Worm (Caenorhabditis elegans) whole organism, L4 larva: ENCODE data around the gene F09E5.16.
A peak's percentile ranks its signal among the peaks of the same experiment; 100 is the strongest.

Experiments used
- D1046.2 ChIP-seq: fragments of 200-800 bp; sonication (Bioruptor generic); IDR thresholded peaks from 2 replicates; pipeline ENCODE4 v1.3.6; 2022; ENCODE audit warnings: missing genetic modification characterization, missing compliant biosample characterization
- F37D6.2 ChIP-seq: sonication (generic microtip); optimal IDR thresholded peaks from 2 replicates; lab custom pipeline; 2016; ENCODE audit warnings: mild to moderate bottlenecking, missing genetic modification characterization, missing compliant biosample characterization
- T26A8.4 ChIP-seq: fragments of 200-800 bp; sonication (Bioruptor generic); IDR thresholded peaks from 2 replicates; pipeline ENCODE4 v1.3.6; 2022; ENCODE audit warnings: missing genetic modification characterization, missing compliant biosample characterization
- Y5F2A.4 ChIP-seq: fragments of 200-800 bp; sonication (Bioruptor generic); optimal IDR thresholded peaks from 2 replicates; lab custom pipeline; 2018; ENCODE audit warnings: mild to moderate bottlenecking, missing genetic modification characterization, missing compliant biosample characterization
- Y75B8A.6 ChIP-seq: fragments of 200-800 bp; sonication (Bioruptor generic); IDR thresholded peaks from 2 replicates; pipeline ENCODE4 v1.3.6; 2022; ENCODE audit warnings: missing genetic modification reagents, missing genetic modification characterization, missing compliant biosample characterization
- aha-1 ChIP-seq: fragments of 150-350 bp; peaks from one replicate; lab custom pipeline; 2014; ENCODE audit warnings: missing biosample characterization, missing genetic modification characterization
- ceh-32 ChIP-seq: sonication (generic microtip); optimal IDR thresholded peaks from 2 replicates; lab custom pipeline; 2016; ENCODE audit warnings: mild to moderate bottlenecking, missing genetic modification characterization, missing compliant biosample characterization; ENCODE audit not compliant: poor library complexity
- cey-2 ChIP-seq: sonication (generic microtip); optimal IDR thresholded peaks from 3 replicates; lab custom pipeline; 2017; ENCODE audit warnings: missing genetic modification characterization, mild to moderate bottlenecking, missing compliant biosample characterization, antibody characterized with exemption, borderline replicate concordance; ENCODE audit not compliant: insufficient read depth
- daf-12 ChIP-seq: fragments of 150-350 bp; optimal IDR thresholded peaks from 2 replicates; lab custom pipeline; 2014; ENCODE audit warnings: missing biosample characterization, missing genetic modification reagents, missing genetic modification characterization
- daf-16 ChIP-seq, 3 experiments: sonication (generic microtip); optimal IDR thresholded peaks; 2 replicates each; lab custom pipeline; 2016 to 2017; ENCODE audit warnings: missing genetic modification characterization in 3 of 3, missing genetic modification reagents in 3 of 3, mild to moderate bottlenecking in 2 of 3, missing compliant biosample characterization in 2 of 3, missing biosample characterization in 1 of 3, moderate library complexity in 1 of 3
- dmd-6 ChIP-seq: fragments of 200-800 bp; sonication (Bioruptor generic); IDR thresholded peaks from 2 replicates; pipeline ENCODE4 v1.3.6; 2022; ENCODE audit warnings: missing genetic modification reagents, missing genetic modification characterization, missing compliant biosample characterization
- dve-1 ChIP-seq: sonication (generic microtip); optimal IDR thresholded peaks from 2 replicates; lab custom pipeline; 2017; ENCODE audit warnings: antibody characterized with exemption, mild to moderate bottlenecking, missing genetic modification characterization, missing compliant biosample characterization; ENCODE audit not compliant: insufficient read depth
- fos-1 ChIP-seq: fragments of 150-350 bp; optimal IDR thresholded peaks from 2 replicates; lab custom pipeline; 2014; ENCODE audit warnings: missing biosample characterization, missing genetic modification characterization
- hif-1 ChIP-seq, 2 experiments: sonication (generic microtip); optimal IDR thresholded peaks; 2 replicates each; lab custom pipeline; 2016 to 2017; ENCODE audit warnings: missing compliant biosample characterization in 2 of 2, missing genetic modification characterization in 2 of 2, missing genetic modification reagents in 2 of 2, missing genotype in 2 of 2, mild to moderate bottlenecking in 1 of 2
- hlh-11 ChIP-seq: fragments of 200-800 bp; sonication (Bioruptor generic); optimal IDR thresholded peaks from 2 replicates; lab custom pipeline; 2018; ENCODE audit warnings: mild to moderate bottlenecking, missing genetic modification characterization, missing compliant biosample characterization
- lin-13 ChIP-seq: fragments of 150-350 bp; optimal IDR thresholded peaks from 2 replicates; lab custom pipeline; 2014; ENCODE audit warnings: missing biosample characterization, missing genetic modification reagents, missing genetic modification characterization
- madf-5 ChIP-seq, 2 experiments: fragments of 200-800 bp; sonication (Bioruptor generic); IDR thresholded peaks; 2 replicates each; pipeline ENCODE4 v1.3.6; 2022; ENCODE audit warnings: missing compliant biosample characterization in 2 of 2, missing genetic modification characterization in 2 of 2
- mxl-3 ChIP-seq: fragments of 200-800 bp; sonication (Bioruptor generic); optimal IDR thresholded peaks from 2 replicates; lab custom pipeline; 2018; ENCODE audit warnings: mild to moderate bottlenecking, missing genetic modification characterization, missing compliant biosample characterization
- nhr-10 ChIP-seq: fragments of 150-350 bp; optimal IDR thresholded peaks from 2 replicates; lab custom pipeline; 2014; ENCODE audit warnings: missing biosample characterization, missing genetic modification characterization
- nhr-28 ChIP-seq: fragments of 150-350 bp; optimal IDR thresholded peaks from 2 replicates; lab custom pipeline; 2014; ENCODE audit warnings: missing biosample characterization, missing genetic modification characterization
- nhr-77 ChIP-seq: fragments of 150-350 bp; optimal IDR thresholded peaks from 2 replicates; lab custom pipeline; 2014; ENCODE audit warnings: missing biosample characterization, missing genetic modification characterization
- pha-4 ChIP-seq, 2 experiments: fragments of 150-350 bp in 1 of 2; fragments of 200-800 bp in 1 of 2; sonication (Bioruptor generic) in 1 of 2; IDR thresholded peaks in 1 of 2; optimal IDR thresholded peaks in 1 of 2; 2 replicates each; pipeline versions ENCODE4 v1.3.6 to Lab custom; 2014 to 2022; ENCODE audit warnings: missing genetic modification characterization in 2 of 2, missing genetic modification reagents in 2 of 2, missing biosample characterization in 1 of 2, missing compliant biosample characterization in 1 of 2
- pqm-1 ChIP-seq: sonication (generic microtip); optimal IDR thresholded peaks from 2 replicates; lab custom pipeline; 2017; ENCODE audit warnings: missing biosample characterization, missing genetic modification characterization
- rbr-2 ChIP-seq: sonication (generic microtip); optimal IDR thresholded peaks from 2 replicates; lab custom pipeline; 2016; ENCODE audit warnings: missing genotype, missing genetic modification characterization, missing compliant biosample characterization
- unc-62 ChIP-seq, 3 experiments: fragments of 150-350 bp in 1 of 3; sonication (generic microtip); optimal IDR thresholded peaks in 2 of 3; peaks in 1 of 3; 1 replicate in 1 of 3; 2 replicates in 2 of 3; lab custom pipeline; 2014 to 2017; ENCODE audit warnings: missing biosample characterization in 3 of 3, missing genetic modification characterization in 3 of 3, missing genetic modification reagents in 3 of 3, missing genotype in 1 of 3
- zag-1 ChIP-seq: fragments of 150-350 bp; optimal IDR thresholded peaks from 2 replicates; lab custom pipeline; 2014; ENCODE audit warnings: missing biosample characterization, missing genetic modification characterization
- zfp-2 ChIP-seq: sonication (generic microtip); optimal IDR thresholded peaks from 2 replicates; lab custom pipeline; 2016; ENCODE audit warnings: mild to moderate bottlenecking, missing genetic modification characterization, missing compliant biosample characterization
- ztf-11 ChIP-seq: fragments of 150-350 bp; optimal IDR thresholded peaks from 2 replicates; lab custom pipeline; 2014; ENCODE audit warnings: missing biosample characterization, missing genetic modification characterization

The F09E5.16 gene

ce11 chrII:5321718-5322286 lies 43.7 kb downstream of the F09E5.16 start (continued):
- no peak for TF ChIP-seq daf-12 (tag; lab: Kevin White, UChicago)
- TF ChIP-seq nhr-10: no peak
- TF ChIP-seq D1046.2 (GFP tag; lab: Robert Waterston, UW): no peak
- TF ChIP-seq madf-5 (GFP tag; IDR thresholded peaks at IDR 0.05; lab: Robert Waterston, UW): 0 out of 4 replicates have a peak, but pooled peaks of 1 of the 2 experiments have one; percentile 5
- TF ChIP-seq, all 104 proteins: peak for 36

- TF ChIP-seq dmd-6 (peak; percentile 62; the same call in 1 of the 2 replicates), mxl-3 (peak; percentile 6), Y75B8A.6 (GFP tag; lab: Robert Waterston, UW) (no peak), nhr-77 (tag; lab: Kevin White, UChicago) (peak; percentile 99), zag-1 (tag; lab: Kevin White, UChicago) (no peak), Y5F2A.4 (GFP tag; lab: Kevin White, UChicago) (no peak), pqm-1 (tag; lab: Kevin White, UChicago) (peak; percentile 70), lin-13 (GFP tag; lab: Kevin White, UChicago) (peak; percentile 3), zfp-2 (tag; lab: Kevin White, UChicago) (no peak), rbr-2 (peak; percentile 7), nhr-28 (tag; lab: Kevin White, UChicago) (peak; percentile 97), unc-62 (GFP tag; optimal IDR thresholded peaks at IDR 0.05 in 1 of 2; lab: Kevin White, UChicago) (peak in 1 of 2 experiments; percentile 97), unc-62 (tag; optimal IDR thresholded peaks at IDR 0.05; lab: Kevin White, UChicago) (no peak), dve-1 (tag; lab: Kevin White, UChicago) (peak; percentile 56), hlh-11 (tag; lab: Kevin White, UChicago) (peak; percentile 31), T26A8.4 (GFP tag; lab: Robert Waterston, UW) (0 out of 2 replicates have a peak, but pooled peaks have one; percentile 27), fos-1 (no peak), daf-16 (GFP tag; optimal IDR thresholded peaks at IDR 0.05; lab: Kevin White, UChicago) (no peak), daf-16 (tag; optimal IDR thresholded peaks at IDR 0.05; lab: Kevin White, UChicago) (peak; percentile 56), aha-1 (tag; lab: Kevin White, UChicago) (peak; percentile 52), F37D6.2 (tag; lab: Kevin White, UChicago) (no peak), cey-2 (tag; lab: Kevin White, UChicago) (peak; percentile 34), hif-1 (tag; optimal IDR thresholded peaks at IDR 0.05; lab: Kevin White, UChicago) (peak in 1 of 2 experiments; percentile 10), ceh-32 (tag; lab: Kevin White, UChicago) (no peak), ztf-11 (tag; lab: Kevin White, UChicago) (no peak), pha-4 (GFP tag; IDR thresholded peaks at IDR 0.05; lab: Robert Waterston, UW) (no peak), pha-4 (tag; optimal IDR thresholded peaks at IDR 0.05; lab: Kevin White, UChicago) (peak; percentile 81)
These were observed 45.2 kb downstream of the F09E5.16 start for ce11 chrII:5320205-5320951.
